Fruit fly (Drosophila melanogaster) whole organism, prepupa: ENCODE data around the gene mre11.

Experiments used
- Blimp-1 ChIP-seq: fragments of 200-800 bp; sonication (Bioruptor generic); optimal IDR thresholded peaks from 3 replicates; lab custom pipeline; 2017; ENCODE audit warnings: missing biosample characterization, missing genetic modification characterization, mild to moderate bottlenecking, moderate library complexity, missing genetic modification reagents
- CG10631 ChIP-seq: fragments of 200-800 bp; sonication (Bioruptor generic); optimal IDR thresholded peaks from 2 replicates; lab custom pipeline; 2016; ENCODE audit warnings: missing biosample characterization, missing genetic modification characterization
- CG11762 ChIP-seq: fragments of 200-800 bp; sonication (Bioruptor generic); optimal IDR thresholded peaks from 3 replicates; lab custom pipeline; 2016; ENCODE audit warnings: missing biosample characterization, missing genetic modification characterization; ENCODE audit not compliant: insufficient read depth
- CG15336 ChIP-seq: fragments of 200-800 bp; sonication (Bioruptor generic); IDR thresholded peaks from 2 replicates; pipeline ENCODE4 v1.3.6; 2022; ENCODE audit warnings: missing biosample characterization, missing genetic modification characterization
- CG16779 ChIP-seq: fragments of 200-800 bp; sonication (Bioruptor generic); optimal IDR thresholded peaks from 3 replicates; lab custom pipeline; 2017; ENCODE audit warnings: missing biosample characterization, mild to moderate bottlenecking, missing genetic modification characterization
- CG3032 ChIP-seq: fragments of 200-800 bp; optimal IDR thresholded peaks from 2 replicates; lab custom pipeline; 2019; ENCODE audit warnings: missing biosample characterization, mild to moderate bottlenecking, missing genetic modification characterization, moderate library complexity
- CG31627 ChIP-seq: fragments of 200-800 bp; sonication (Bioruptor generic); optimal IDR thresholded peaks from 3 replicates; lab custom pipeline; 2016; ENCODE audit warnings: missing biosample characterization, missing genetic modification characterization
- CG32006 ChIP-seq: fragments of 200-800 bp; sonication (Bioruptor generic); optimal IDR thresholded peaks from 3 replicates; lab custom pipeline; 2017; ENCODE audit warnings: missing biosample characterization, mild to moderate bottlenecking, missing genetic modification characterization
- CG3919 ChIP-seq: fragments of 200-800 bp; sonication (Bioruptor generic); optimal IDR thresholded peaks from 3 replicates; lab custom pipeline; 2016; ENCODE audit warnings: missing biosample characterization, missing genetic modification characterization
- CG4318 ChIP-seq: fragments of 200-800 bp; sonication (Bioruptor generic); optimal IDR thresholded peaks from 3 replicates; lab custom pipeline; 2017; ENCODE audit warnings: missing biosample characterization, mild to moderate bottlenecking, missing genetic modification characterization
- CG6163 ChIP-seq: fragments of 200-800 bp; sonication (Bioruptor generic); IDR thresholded peaks from 3 replicates; pipeline ENCODE4 v1.3.6; 2022; ENCODE audit warnings: missing biosample characterization, missing genetic modification characterization
- CG6792 ChIP-seq: fragments of 200-800 bp; sonication (Bioruptor generic); optimal IDR thresholded peaks from 3 replicates; lab custom pipeline; 2016; ENCODE audit warnings: missing biosample characterization, missing genetic modification characterization
- CG8119 ChIP-seq: fragments of 200-800 bp; sonication (Bioruptor generic); IDR thresholded peaks from 3 replicates; pipeline ENCODE4 v1.3.6; 2022; ENCODE audit warnings: missing biosample characterization, missing genetic modification characterization
- CG8319 ChIP-seq: fragments of 200-800 bp; sonication (Bioruptor generic); optimal IDR thresholded peaks from 3 replicates; lab custom pipeline; 2016; ENCODE audit warnings: missing biosample characterization, missing genetic modification characterization
- Eip75B ChIP-seq: fragments of 200-800 bp; sonication (Bioruptor generic); optimal IDR thresholded peaks from 3 replicates; lab custom pipeline; 2016; ENCODE audit warnings: missing biosample characterization, missing genetic modification characterization
- Eip78C ChIP-seq: fragments of 200-800 bp; sonication (Bioruptor generic); peaks from one replicate; lab custom pipeline; 2016; ENCODE audit warnings: missing biosample characterization, missing genetic modification characterization
- Eip93F ChIP-seq: fragments of 200-800 bp; sonication (Bioruptor generic); optimal IDR thresholded peaks from 2 replicates; lab custom pipeline; 2016; ENCODE audit warnings: missing biosample characterization, mild to moderate bottlenecking, missing genetic modification characterization
- Ets21C ChIP-seq: fragments of 200-800 bp; sonication (Bioruptor generic); optimal IDR thresholded peaks from 3 replicates; lab custom pipeline; 2016; ENCODE audit warnings: missing biosample characterization, missing genetic modification characterization
- Ets96B ChIP-seq: fragments of 200-800 bp; optimal IDR thresholded peaks from 2 replicates; lab custom pipeline; 2019; ENCODE audit warnings: missing biosample characterization, mild to moderate bottlenecking, missing genetic modification characterization, moderate library complexity
- Gug ChIP-seq: fragments of 200-800 bp; sonication (Bioruptor generic); IDR thresholded peaks from 2 replicates; pipeline ENCODE4 v1.3.6; 2022; ENCODE audit warnings: missing biosample characterization, missing genetic modification characterization
- Hr4 ChIP-seq: fragments of 200-800 bp; sonication (Bioruptor generic); optimal IDR thresholded peaks from 3 replicates; lab custom pipeline; 2016; ENCODE audit warnings: missing biosample characterization, missing genetic modification characterization
- Lpt ChIP-seq: fragments of 200-800 bp; sonication (Bioruptor generic); optimal IDR thresholded peaks from 3 replicates; lab custom pipeline; 2016; ENCODE audit warnings: missing biosample characterization, missing genetic modification characterization
- OdsH ChIP-seq: fragments of 200-800 bp; sonication (Bioruptor generic); optimal IDR thresholded peaks from 3 replicates; lab custom pipeline; 2016; ENCODE audit warnings: missing biosample characterization, missing genetic modification characterization
- Smox ChIP-seq: fragments of 200-800 bp; sonication (Bioruptor generic); optimal IDR thresholded peaks from 3 replicates; lab custom pipeline; 2016; ENCODE audit warnings: missing biosample characterization, missing genetic modification characterization
- acj6 ChIP-seq: fragments of 200-800 bp; sonication (Bioruptor generic); optimal IDR thresholded peaks from 3 replicates; lab custom pipeline; 2016; ENCODE audit warnings: missing biosample characterization, missing genetic modification characterization
- cyc ChIP-seq: fragments of 200-800 bp; sonication (Bioruptor generic); optimal IDR thresholded peaks from 3 replicates; lab custom pipeline; 2016; ENCODE audit warnings: missing biosample characterization, missing genetic modification characterization
- dac ChIP-seq: fragments of 200-800 bp; sonication (Bioruptor generic); optimal IDR thresholded peaks from 2 replicates; lab custom pipeline; 2017; ENCODE audit warnings: missing biosample characterization, mild to moderate bottlenecking, missing genetic modification characterization
- dsx ChIP-seq: fragments of 200-800 bp; optimal IDR thresholded peaks from 3 replicates; lab custom pipeline; 2019; ENCODE audit warnings: missing biosample characterization, mild to moderate bottlenecking, missing genetic modification characterization, moderate library complexity; ENCODE audit not compliant: poor library complexity, severe bottlenecking
- eg ChIP-seq: fragments of 200-800 bp; sonication (Bioruptor generic); IDR thresholded peaks from 3 replicates; pipeline ENCODE4 v1.3.6; 2022; ENCODE audit warnings: missing biosample characterization, missing genetic modification characterization
- esn ChIP-seq: fragments of 200-800 bp; sonication (Bioruptor generic); optimal IDR thresholded peaks from 2 replicates; lab custom pipeline; 2016; ENCODE audit warnings: missing biosample characterization, mild to moderate bottlenecking, missing genetic modification characterization, moderate library complexity
- fd59A ChIP-seq: fragments of 200-800 bp; sonication (Bioruptor generic); optimal IDR thresholded peaks from 2 replicates; lab custom pipeline; 2017; ENCODE audit warnings: missing biosample characterization, mild to moderate bottlenecking, missing genetic modification characterization, missing genetic modification reagents
- fd85E ChIP-seq: fragments of 200-800 bp; sonication (Bioruptor generic); optimal IDR thresholded peaks from 3 replicates; lab custom pipeline; 2016; ENCODE audit warnings: missing biosample characterization, missing genetic modification characterization
- lz ChIP-seq: fragments of 200-800 bp; sonication (Bioruptor generic); optimal IDR thresholded peaks from 3 replicates; lab custom pipeline; 2016; ENCODE audit warnings: missing biosample characterization, missing genetic modification characterization
- net ChIP-seq: fragments of 200-800 bp; sonication (Bioruptor generic); optimal IDR thresholded peaks from 3 replicates; lab custom pipeline; 2016; ENCODE audit warnings: missing biosample characterization, missing genetic modification characterization
- spab ChIP-seq: fragments of 200-800 bp; sonication (Bioruptor generic); optimal IDR thresholded peaks from 2 replicates; lab custom pipeline; 2017; ENCODE audit warnings: missing biosample characterization, mild to moderate bottlenecking, missing genetic modification characterization, missing genetic modification reagents
- ss ChIP-seq, 2 experiments: fragments of 200-800 bp; sonication (Bioruptor generic); optimal IDR thresholded peaks; 2 replicates in 1 of 2; 3 replicates in 1 of 2; lab custom pipeline; 2017 to 2018; ENCODE audit warnings: mild to moderate bottlenecking in 2 of 2, missing biosample characterization in 2 of 2, missing genetic modification characterization in 2 of 2, moderate library complexity in 1 of 2
- svp ChIP-seq: fragments of 200-800 bp; sonication (Bioruptor generic); peaks from one replicate; lab custom pipeline; 2016; ENCODE audit warnings: missing biosample characterization, missing genetic modification characterization
- topi ChIP-seq: fragments of 200-800 bp; sonication (Bioruptor generic); optimal IDR thresholded peaks from 3 replicates; lab custom pipeline; 2016; ENCODE audit warnings: missing biosample characterization, missing genetic modification characterization
- vri ChIP-seq: fragments of 200-800 bp; sonication (Bioruptor generic); optimal IDR thresholded peaks from 3 replicates; lab custom pipeline; 2016; ENCODE audit warnings: missing biosample characterization, mild to moderate bottlenecking, missing genetic modification characterization

The mre11 gene

DNA sequence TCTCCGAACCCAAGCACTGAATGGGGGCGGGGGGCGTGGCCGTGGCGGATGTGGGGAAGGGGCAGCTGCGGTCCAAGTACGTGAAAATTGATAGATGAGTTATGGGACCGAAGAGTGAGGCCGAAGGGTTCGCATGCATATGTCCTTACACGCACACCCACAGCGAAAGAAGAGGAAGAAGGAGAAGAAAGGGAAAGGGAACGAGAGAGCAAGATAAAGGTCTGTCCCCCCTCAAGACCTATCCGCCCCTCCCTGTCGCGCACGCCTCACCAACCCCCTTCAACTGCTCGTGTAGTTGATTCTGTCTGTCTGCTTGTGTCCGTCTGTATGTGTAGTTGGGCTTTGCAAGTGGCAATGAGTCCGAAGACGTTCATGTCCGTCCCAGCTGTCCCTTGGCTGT lies 32.5 kb upstream of the mre11 start:
- TF ChIP-seq Eip93F (GFP tag; lab: Kevin White, UChicago) (no peak), CG31627 (GFP tag; lab: Kevin White, UChicago) (no peak), dac (GFP tag; lab: Kevin White, UChicago) (no peak), CG3032 (no peak), Hr4 (no peak), svp (GFP tag; lab: Kevin White, UChicago) (no peak), topi (GFP tag; lab: Kevin White, UChicago) (no peak), Lpt (GFP tag; lab: Kevin White, UChicago) (no peak), spab (GFP tag; lab: Kevin White, UChicago) (no peak), eg (GFP tag; lab: Robert Waterston, UW) (no peak), CG11762 (GFP tag; lab: Kevin White, UChicago) (no peak)

DNA sequence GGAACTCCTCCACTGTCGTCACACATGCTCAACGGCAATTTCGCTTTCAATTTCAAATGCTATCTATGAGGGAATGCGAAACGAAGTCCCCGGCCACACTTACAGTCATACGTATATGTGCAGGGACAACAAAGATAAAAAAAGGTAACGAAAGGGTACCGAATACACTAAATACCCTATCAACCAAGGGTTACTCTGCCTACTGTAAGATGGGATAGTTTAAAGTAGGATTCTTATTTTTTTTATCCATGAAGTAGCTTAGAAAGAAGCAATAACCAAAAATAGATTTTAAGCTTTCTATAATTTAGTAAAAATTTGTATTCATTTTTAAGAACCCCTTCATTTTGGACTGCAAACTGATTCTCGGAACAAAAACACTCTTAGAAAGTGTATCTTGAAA lies 30.7 kb upstream of the mre11 start:
- TF ChIP-seq Eip78C (GFP tag; lab: Kevin White, UChicago), result peak; percentile 66
- TF ChIP-seq eg (GFP tag; lab: Robert Waterston, UW), result 0 out of 3 replicates have a peak, but pooled peaks have one; percentile 15
- TF ChIP-seq Hr4, result peak; percentile 56
- peak; percentile 38; the same call in 1 of the 3 replicates for TF ChIP-seq CG8119 (GFP tag; lab: Robert Waterston, UW)
- TF ChIP-seq lz, result peak; percentile 7
- no peak for TF ChIP-seq OdsH
- no peak for TF ChIP-seq ss (GFP tag; optimal IDR thresholded peaks at IDR 0.05; lab: Kevin White, UChicago)
- peak; percentile 41 for TF ChIP-seq CG32006 (GFP tag; lab: Kevin White, UChicago)
- no peak for TF ChIP-seq Blimp-1 (GFP tag; lab: Kevin White, UChicago)
- TF ChIP-seq CG15336 (GFP tag; lab: Robert Waterston, UW), result 0 out of 2 replicates have a peak, but pooled peaks have one; percentile 34

DNA sequence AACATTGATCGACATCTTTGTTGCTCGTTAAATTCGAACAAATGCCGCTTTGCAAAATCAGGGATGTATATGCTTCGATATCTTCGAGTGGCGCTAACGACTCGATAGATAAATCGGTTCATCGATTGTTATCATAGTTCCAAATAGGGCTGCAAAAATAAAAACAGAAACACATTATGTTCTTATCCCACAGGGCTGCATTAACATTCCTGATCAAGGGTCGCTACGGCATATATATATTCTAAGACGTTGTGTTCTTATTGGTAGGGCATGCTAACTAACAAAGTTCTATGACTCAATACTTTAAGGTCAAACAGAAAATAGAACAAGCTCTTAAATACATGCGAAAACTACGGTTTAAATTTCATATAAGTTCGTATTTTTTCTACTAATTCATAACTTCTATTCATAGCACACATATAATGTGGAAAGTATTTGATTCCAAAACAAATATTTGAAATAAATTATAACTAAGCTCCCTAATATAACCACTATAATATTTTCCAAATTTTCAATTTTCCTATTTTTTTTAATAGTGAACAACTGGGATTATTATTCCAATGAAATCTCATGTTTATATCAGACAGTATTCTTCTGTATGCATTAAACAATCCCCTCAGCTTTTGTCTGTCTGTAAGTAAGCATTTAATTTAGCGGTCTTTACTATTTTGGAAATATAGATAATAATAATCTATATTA lies 12.8 kb upstream of the mre11 start, which contains the start of gene cmet:
Gene cmet (minus strand): TSS at position 70 of the 699 bp plus-strand sequence.
- TF ChIP-seq esn (GFP tag; lab: Kevin White, UChicago) (no peak), Eip78C (GFP tag; lab: Kevin White, UChicago) (peak; percentile 69), CG8119 (GFP tag; lab: Robert Waterston, UW) (0 out of 3 replicates have a peak, but pooled peaks have one; percentile 23), CG8319 (GFP tag; lab: Kevin White, UChicago) (peak; percentile 2), CG6163 (GFP tag; lab: Robert Waterston, UW) (peak; percentile 32; the same call in 2 of the 3 replicates), CG3919 (GFP tag; lab: Kevin White, UChicago) (no peak), Eip75B (GFP tag; lab: Kevin White, UChicago) (no peak), Lpt (GFP tag; lab: Kevin White, UChicago) (no peak), CG3032 (peak; percentile 11), acj6 (GFP tag; lab: Kevin White, UChicago) (peak; percentile 29), CG6792 (GFP tag; lab: Kevin White, UChicago) (peak; percentile 17), Hr4 (peak; percentile 50), CG4318 (GFP tag; lab: Kevin White, UChicago) (no peak), eg (GFP tag; lab: Robert Waterston, UW) (peak; percentile 41; the same call in 1 of the 3 replicates), fd59A (no peak), net (GFP tag; lab: Kevin White, UChicago) (no peak), dsx (peak; percentile 33), CG10631 (GFP tag; lab: Kevin White, UChicago) (peak; percentile 59), Smox (GFP tag; lab: Kevin White, UChicago) (no peak), CG31627 (GFP tag; lab: Kevin White, UChicago) (peak; percentile 64), cyc (peak; percentile 34), CG15336 (GFP tag; lab: Robert Waterston, UW) (no peak), Gug (GFP tag; lab: Robert Waterston, UW) (peak; percentile 17; the same call in 1 of the 2 replicates), lz (peak; percentile 39), Ets96B (tag; lab: Kevin White, UChicago) (peak; percentile 11), CG16779 (tag; lab: Kevin White, UChicago) (no peak), Ets21C (GFP tag; lab: Kevin White, UChicago) (peak; percentile 27), vri (no peak), fd85E (GFP tag; lab: Kevin White, UChicago) (no peak)
